Fruit fly (Drosophila melanogaster) whole organism, pupa: Measurements from ENCODE around the gene CG11699.

ENCODE experiments used
- CG13204 ChIP-seq: fragments of 200-800 bp; sonication (Bioruptor generic); optimal IDR thresholded peaks from 2 replicates; lab custom pipeline; 2018; ENCODE audit warnings: missing biosample characterization, mild to moderate bottlenecking, missing genetic modification characterization, moderate library complexity
- CG15710 ChIP-seq: fragments of 200-800 bp; sonication (Bioruptor generic); optimal IDR thresholded peaks from 2 replicates; lab custom pipeline; 2018; ENCODE audit warnings: missing biosample characterization, mild to moderate bottlenecking, missing genetic modification characterization, moderate library complexity
- EcR ChIP-seq: fragments of 200-800 bp; sonication (Bioruptor generic); optimal IDR thresholded peaks from 3 replicates; lab custom pipeline; 2019; ENCODE audit warnings: missing biosample characterization, missing genetic modification characterization, mild to moderate bottlenecking, moderate library complexity, missing genetic modification reagents
- Ets98B ChIP-seq: fragments of 200-800 bp; sonication (Bioruptor generic); IDR thresholded peaks from 2 replicates; pipeline ENCODE4 v1.3.6; 2022; ENCODE audit warnings: missing biosample characterization, missing genetic modification characterization
- fd96Ca ChIP-seq: fragments of 200-800 bp; sonication (Bioruptor generic); IDR thresholded peaks from 3 replicates; pipeline ENCODE4 v1.3.6; 2022; ENCODE audit warnings: missing biosample characterization, missing genetic modification characterization
- rn ChIP-seq: fragments of 200-800 bp; sonication (Bioruptor generic); IDR thresholded peaks from 2 replicates; pipeline ENCODE4 v1.3.6; 2022; ENCODE audit warnings: missing biosample characterization, missing genetic modification characterization

DNA sequence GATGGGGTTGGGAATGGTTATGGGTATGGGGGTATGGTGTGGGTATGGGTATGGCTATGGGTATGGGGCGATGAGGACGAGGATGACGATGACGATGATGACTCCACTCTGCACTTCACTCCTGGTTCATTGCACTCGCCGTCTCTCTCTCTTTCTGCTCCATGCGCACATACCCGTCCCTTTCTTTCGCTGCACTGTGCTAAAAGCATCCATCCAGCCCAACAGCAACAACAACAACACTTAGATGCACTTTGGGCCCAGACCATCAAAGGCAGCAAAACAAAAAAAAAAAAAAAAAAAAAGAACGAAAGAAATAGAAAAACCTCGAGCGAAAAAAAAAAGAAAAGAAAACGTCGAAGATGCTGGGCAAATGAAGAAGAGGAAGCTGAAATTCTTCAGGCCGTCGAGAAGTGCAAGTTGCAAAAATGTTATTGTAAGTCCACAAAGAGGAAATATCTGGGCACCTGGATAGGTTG, 25.4 kb upstream of the CG11699 start:
- TF ChIP-seq CG15710 (tag; lab: Kevin White, UChicago), result no peak
- peak; percentile 52; the same call in 2 of the 3 replicates for TF ChIP-seq fd96Ca (GFP tag; lab: Robert Waterston, UW)
- TF ChIP-seq EcR, result peak; percentile 57
- TF ChIP-seq CG13204 (GFP tag; lab: Kevin White, UChicago), result no peak
- TF ChIP-seq Ets98B, result no peak
- TF ChIP-seq rn, result no peak
